Fruit fly (Drosophila melanogaster): Measurements from ENCODE around the gene CG11226.

The CG11226 gene

DNA sequence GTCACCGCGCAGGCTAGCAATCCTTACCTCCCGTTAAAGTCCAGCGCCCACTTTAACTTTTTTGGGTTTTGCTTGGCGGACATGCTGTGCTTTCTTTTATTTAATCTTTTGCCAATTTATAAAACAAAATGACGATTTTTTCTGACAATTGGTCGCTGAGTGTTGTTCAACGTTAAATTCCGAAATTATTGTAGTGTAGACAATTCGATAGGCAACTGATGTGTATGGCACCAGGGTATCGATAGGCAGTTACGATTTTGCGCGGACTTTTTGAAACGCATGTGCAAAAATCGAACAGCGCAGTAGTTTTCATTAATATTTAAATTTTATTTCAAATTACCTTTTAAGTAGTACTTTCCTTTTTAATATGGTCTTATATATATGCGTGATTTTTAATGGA, 31.2 kb downstream of the CG11226 start, which contains the start of gene EMC4 (continued):
- peak; percentile 70 for TF ChIP-seq CG15514 (GFP tag; optimal IDR thresholded peaks at IDR 0.05)
- peak; percentile 24 for TF ChIP-seq CG9797 (GFP tag; optimal IDR thresholded peaks at IDR 0.05)
- TF ChIP-seq CG12391 (tag; optimal IDR thresholded peaks at IDR 0.05) = peak; percentile 54
- TF ChIP-seq tx (GFP tag; optimal IDR thresholded peaks at IDR 0.05) = peak; percentile 46
- peak; percentile 23; the same call in 1 of the 2 replicates for TF ChIP-seq CG32532 (GFP tag; IDR thresholded peaks at IDR 0.05)
- peak; percentile 61 for TF ChIP-seq CG14710 (tag; optimal IDR thresholded peaks at IDR 0.05)
- peak; percentile 14 for TF ChIP-seq Dek (tag; optimal IDR thresholded peaks at IDR 0.05)
- peak; percentile 50; the same call in 1 of the 2 replicates for TF ChIP-seq tna (GFP tag; IDR thresholded peaks at IDR 0.05; ENCODE audit: partially characterized antibody)
- TF ChIP-seq lab (GFP tag; optimal IDR thresholded peaks at IDR 0.05) = peak; percentile 46
- TF ChIP-seq Ets97D (GFP tag; optimal IDR thresholded peaks at IDR 0.05) = peak; percentile 59
- TF ChIP-seq trem (tag; optimal IDR thresholded peaks at IDR 0.05) = peak; percentile 72
- TF ChIP-seq CG2678 (tag; optimal IDR thresholded peaks at IDR 0.05) = peak; percentile 21
- no peak for TF ChIP-seq Ravus (GFP tag; IDR thresholded peaks at IDR 0.05)
- TF ChIP-seq CG7786 (GFP tag; optimal IDR thresholded peaks at IDR 0.05) = peak; percentile 58
- no peak for TF ChIP-seq Sox100B (GFP tag; optimal IDR thresholded peaks at IDR 0.05)
- TF ChIP-seq Fer3 (tag; optimal IDR thresholded peaks at IDR 0.05) = peak; percentile 51
- TF ChIP-seq C15 (GFP tag; IDR thresholded peaks at IDR 0.05) = no peak
- peak; percentile 56 for TF ChIP-seq Dad (GFP tag; optimal IDR thresholded peaks at IDR 0.05)
- peak; percentile 76 for TF ChIP-seq CG2120 (GFP tag; optimal IDR thresholded peaks at IDR 0.05)
- TF ChIP-seq hbn (GFP tag; IDR thresholded peaks at IDR 0.05; ENCODE audit: partially characterized antibody) = peak; percentile 42; the same call in 1 of the 2 replicates
- TF ChIP-seq dpn (GFP tag; optimal IDR thresholded peaks at IDR 0.05) = peak; percentile 53 to 62
- peak in 1 of 3 experiments; percentile 1 for TF ChIP-seq Stat92E (GFP tag; optimal IDR thresholded peaks at IDR 0.05)
- peak; percentile 9 for TF ChIP-seq D19A (tag; optimal IDR thresholded peaks at IDR 0.05)
- TF ChIP-seq pho (GFP tag; optimal IDR thresholded peaks at IDR 0.05) = peak; percentile 54
- no peak for TF ChIP-seq CG8089 (GFP tag; optimal IDR thresholded peaks at IDR 0.05)
- TF ChIP-seq CG3163 (GFP tag; optimal IDR thresholded peaks at IDR 0.05) = peak; percentile 39
- TF ChIP-seq CG32772 (GFP tag; IDR thresholded peaks at IDR 0.05) = no peak
- no peak for TF ChIP-seq Trl (optimal IDR thresholded peaks at IDR 0.05)
- TF ChIP-seq Trl (GFP tag; optimal IDR thresholded peaks at IDR 0.05) = peak; percentile 42
- TF ChIP-seq YL-1 (GFP tag; optimal IDR thresholded peaks at IDR 0.05) = peak; percentile 96
- TF ChIP-seq CG7357 (GFP tag; IDR thresholded peaks at IDR 0.05) = no peak
- peak; percentile 7 for TF ChIP-seq CG18619 (GFP tag; optimal IDR thresholded peaks at IDR 0.05)
- no peak for TF ChIP-seq CG7745 (tag; optimal IDR thresholded peaks at IDR 0.05)
- peak; percentile 28 for TF ChIP-seq Hr3 (GFP tag; optimal IDR thresholded peaks at IDR 0.05)
- peak; percentile 71; the same call in 2 of the 3 replicates for TF ChIP-seq Dbx (GFP tag; IDR thresholded peaks at IDR 0.05)
- TF ChIP-seq Meics (GFP tag; optimal IDR thresholded peaks at IDR 0.05) = no peak
- TF ChIP-seq bsh (GFP tag; optimal IDR thresholded peaks at IDR 0.05) = peak in 1 of 2 experiments; percentile 25
- TF ChIP-seq esg (GFP tag; conservative IDR thresholded peaks at IDR 0.05) = no peak
- no peak for TF ChIP-seq gce (GFP tag; IDR thresholded peaks at IDR 0.05)
- peak; percentile 40 for TF ChIP-seq CG7839 (tag; optimal IDR thresholded peaks at IDR 0.05)
- peak; percentile 21 for TF ChIP-seq gfzf (GFP tag; optimal IDR thresholded peaks at IDR 0.05)
- TF ChIP-seq ttk (GFP tag; IDR thresholded peaks at IDR 0.05) = no peak
- peak; percentile 44; the same call in 1 of the 2 replicates for TF ChIP-seq CG14014 (GFP tag; IDR thresholded peaks at IDR 0.05)
- TF ChIP-seq Mrtf (GFP tag; IDR thresholded peaks at IDR 0.05) = no peak
- peak; percentile 53 for TF ChIP-seq CG4854 (GFP tag; optimal IDR thresholded peaks at IDR 0.05)
- TF ChIP-seq CG5245 (GFP tag; optimal IDR thresholded peaks at IDR 0.05) = no peak
- TF ChIP-seq CG4617 (GFP tag; optimal IDR thresholded peaks at IDR 0.05; ENCODE audit: borderline replicate concordance) = peak; percentile 78
- TF ChIP-seq Jarid2 (GFP tag; optimal IDR thresholded peaks at IDR 0.05) = no peak
- TF ChIP-seq Fer1 (GFP tag; optimal IDR thresholded peaks at IDR 0.05) = peak; percentile 72
- peak; percentile 36 for TF ChIP-seq bab2 (GFP tag; optimal IDR thresholded peaks at IDR 0.05)

All from whole organism, embryonic.